Fruit fly (Drosophila melanogaster): Measurements from ENCODE around the gene CG42266.

Gene CG42266

dm6 chr2L:16299466-16300311 lies 40.5 kb downstream of the CG42266 start, which contains the start of the genes heix and CG17328 (continued):
- TF ChIP-seq fd64A (GFP tag; optimal IDR thresholded peaks at IDR 0.05) (no peak), Bdp1 (GFP tag; optimal IDR thresholded peaks at IDR 0.05) (peak; percentile 63), CG4617 (GFP tag; optimal IDR thresholded peaks at IDR 0.05; ENCODE audit: borderline replicate concordance) (peak; percentile 94), abd-A (tag; optimal IDR thresholded peaks at IDR 0.05) (no peak), CG10462 (GFP tag; optimal IDR thresholded peaks at IDR 0.05) (peak; percentile 13), dati (GFP tag; IDR thresholded peaks at IDR 0.05) (no peak), CG12391 (tag; optimal IDR thresholded peaks at IDR 0.05) (peak; percentile 82), kay (GFP tag; optimal IDR thresholded peaks at IDR 0.05) (peak; percentile 34), CG2120 (GFP tag; optimal IDR thresholded peaks at IDR 0.05) (peak; percentile 87), bsh (GFP tag; optimal IDR thresholded peaks at IDR 0.05) (peak in 1 of 2 experiments; percentile 61), dimm (GFP tag; IDR thresholded peaks at IDR 0.05) (no peak), Nf-YA (GFP tag; IDR thresholded peaks at IDR 0.05) (no peak), HLH3B (GFP tag; IDR thresholded peaks at IDR 0.05) (0 out of 2 replicates have a peak, but pooled peaks have one; percentile 69), ci (GFP tag; IDR thresholded peaks at IDR 0.05) (peak; percentile 80), Dip3 (GFP tag; optimal IDR thresholded peaks at IDR 0.05) (peak; percentile 69), zen (tag; optimal IDR thresholded peaks at IDR 0.05) (peak; percentile 54), CG15011 (GFP tag; optimal IDR thresholded peaks at IDR 0.05) (no peak), ken (GFP tag; IDR thresholded peaks at IDR 0.05) (peak; percentile 76), fru (optimal IDR thresholded peaks at IDR 0.05) (no peak), Neu2 (GFP tag; optimal IDR thresholded peaks at IDR 0.05; ENCODE audit: borderline replicate concordance) (no peak), CG17186 (GFP tag; optimal IDR thresholded peaks at IDR 0.05) (peak; percentile 61), pros (GFP tag; optimal IDR thresholded peaks at IDR 0.05) (no peak), CG12299 (tag; optimal IDR thresholded peaks at IDR 0.05) (peak; percentile 54), org-1 (GFP tag; optimal IDR thresholded peaks at IDR 0.05) (peak; percentile 20), CG10959 (GFP tag; IDR thresholded peaks at IDR 0.05) (no peak), CkIIα-i1 (GFP tag; IDR thresholded peaks at IDR 0.05) (no peak), CG2116 (GFP tag; optimal IDR thresholded peaks at IDR 0.05) (peak; percentile 75), CG4360 (GFP tag; IDR thresholded peaks at IDR 0.05) (no peak), B-H1 (GFP tag; IDR thresholded peaks at IDR 0.05) (peak; percentile 34; the same call in 1 of the 3 replicates), scrt (GFP tag; optimal IDR thresholded peaks at IDR 0.05) (peak; percentile 37), CG17802 (tag; optimal IDR thresholded peaks at IDR 0.05) (peak; percentile 24), CG6254 (GFP tag; optimal IDR thresholded peaks at IDR 0.05) (no peak), CG18011 (GFP tag; optimal IDR thresholded peaks at IDR 0.05) (peak; percentile 24), MESR4 (GFP tag; optimal IDR thresholded peaks at IDR 0.05) (peak; percentile 83), CG33557 (GFP tag; optimal IDR thresholded peaks at IDR 0.05) (peak; percentile 36), CG7987 (GFP tag; optimal IDR thresholded peaks at IDR 0.05) (no peak), CG4282 (GFP tag; optimal IDR thresholded peaks at IDR 0.05) (no peak), CG15601 (tag; optimal IDR thresholded peaks at IDR 0.05) (peak; percentile 57), CG3726 (GFP tag; IDR thresholded peaks at IDR 0.05) (no peak), vfl (GFP tag; optimal IDR thresholded peaks at IDR 0.05) (no peak), NK7.1 (GFP tag; optimal IDR thresholded peaks at IDR 0.05) (peak; percentile 30), CG6791 (GFP tag; IDR thresholded peaks at IDR 0.05; ENCODE audit: partially characterized antibody) (no peak), CG4730 (GFP tag; IDR thresholded peaks at IDR 0.05) (peak; percentile 52; the same call in 1 of the 2 replicates), CG17568 (GFP tag; optimal IDR thresholded peaks at IDR 0.05) (peak; percentile 42), ewg (GFP tag; optimal IDR thresholded peaks at IDR 0.05) (peak; percentile 48), CG2202 (tag; optimal IDR thresholded peaks at IDR 0.05) (no peak), CG9609 (GFP tag; optimal IDR thresholded peaks at IDR 0.05) (peak; percentile 53), unc-4 (GFP tag; IDR thresholded peaks at IDR 0.05; ENCODE audit: partially characterized antibody) (no peak), lbe (GFP tag; optimal IDR thresholded peaks at IDR 0.05) (peak; percentile 7)

Data from whole organism, embryonic.